Worm (Caenorhabditis elegans) whole organism, L1 larva: ENCODE measurements around the gene cosa-1.

Source experiments
- C34B4.2 ChIP-seq: sonication (generic microtip); optimal IDR thresholded peaks from 2 replicates; lab custom pipeline; 2017; ENCODE audit warnings: mild to moderate bottlenecking, missing genetic modification characterization, missing compliant biosample characterization
- nhr-237 ChIP-seq: fragments of 150-350 bp; optimal IDR thresholded peaks from 2 replicates; lab custom pipeline; 2014; ENCODE audit warnings: missing biosample characterization, missing genetic modification characterization
- nhr-77 ChIP-seq: fragments of 150-350 bp; optimal IDR thresholded peaks from 2 replicates; lab custom pipeline; 2014; ENCODE audit warnings: missing biosample characterization, missing genetic modification characterization
- pqm-1 ChIP-seq: sonication (generic microtip); optimal IDR thresholded peaks from 3 replicates; lab custom pipeline; 2017; ENCODE audit warnings: missing biosample characterization, missing genetic modification characterization
- sup-37 ChIP-seq: fragments of 200-800 bp; sonication (Bioruptor generic); optimal IDR thresholded peaks from 2 replicates; lab custom pipeline; 2018; ENCODE audit warnings: mild to moderate bottlenecking, missing genetic modification characterization, missing compliant biosample characterization
- unc-86 ChIP-seq: sonication (generic microtip); optimal IDR thresholded peaks from 2 replicates; lab custom pipeline; 2016; ENCODE audit warnings: missing genetic modification characterization, missing compliant biosample characterization
- ztf-11 ChIP-seq, 2 experiments: sonication (generic microtip); optimal IDR thresholded peaks; 2 replicates each; lab custom pipeline; 2016 to 2017; ENCODE audit warnings: missing genetic modification characterization in 2 of 2, missing biosample characterization in 1 of 2, missing compliant biosample characterization in 1 of 2
- ztf-4 ChIP-seq: fragments of 150-350 bp; optimal IDR thresholded peaks from 2 replicates; lab custom pipeline; 2014; ENCODE audit warnings: missing biosample characterization, missing genetic modification characterization

- TF ChIP-seq ztf-4: peak; percentile 77
- no peak for TF ChIP-seq pqm-1 (tag; lab: Kevin White, UChicago)
- no peak for TF ChIP-seq C34B4.2 (tag; lab: Kevin White, UChicago)
- TF ChIP-seq sup-37 (GFP tag; lab: Kevin White, UChicago): peak; percentile 34
- TF ChIP-seq ztf-11 (tag; optimal IDR thresholded peaks at IDR 0.05; lab: Kevin White, UChicago): peak in 1 of 2 experiments; percentile 82
- TF ChIP-seq nhr-237: peak; percentile 34
- peak; percentile 73 for TF ChIP-seq nhr-77 (tag; lab: Kevin White, UChicago)
- peak; percentile 87 for TF ChIP-seq unc-86 (tag; lab: Kevin White, UChicago)
These were observed 42.7 kb downstream of the cosa-1 start, which contains the start of gene swsn-3 for ce11 chrIII:2768635-2769034.
